Worm (Caenorhabditis elegans): ENCODE data around the gene F19C7.3.

DNA sequence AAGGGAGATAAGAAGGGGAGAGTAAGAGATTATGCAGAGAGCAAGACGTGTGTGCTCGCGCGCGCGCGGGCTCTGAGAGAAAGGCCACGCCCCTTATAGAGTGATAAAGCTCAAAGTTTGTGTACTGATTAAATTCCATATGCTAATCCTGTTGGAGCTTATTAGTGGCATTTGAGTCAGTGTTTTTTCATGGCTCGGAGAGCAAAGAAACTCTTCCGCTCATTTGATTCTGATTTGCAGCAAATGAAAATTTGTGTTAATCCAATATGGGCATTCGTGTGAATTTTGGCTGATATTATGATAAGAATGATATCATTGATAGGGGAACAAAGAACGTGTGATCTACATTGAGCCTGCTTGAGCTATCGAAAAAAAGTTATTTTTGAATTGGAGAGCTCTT lies 16.6 kb downstream of the F19C7.3 start:
- TF ChIP-seq ztf-11 (tag; optimal IDR thresholded peaks at IDR 0.05) (no peak), lsy-2 (tag; optimal IDR thresholded peaks at IDR 0.05) (no peak), bed-3 (GFP tag; optimal IDR thresholded peaks at IDR 0.05) (no peak), unc-62 (GFP tag; optimal IDR thresholded peaks at IDR 0.05) (no peak), pha-4 (tag; optimal IDR thresholded peaks at IDR 0.05) (no peak), unc-120 (tag; optimal IDR thresholded peaks at IDR 0.05; ENCODE audit: poor library complexity, severe bottlenecking) (no peak), snpc-4 (tag; optimal IDR thresholded peaks at IDR 0.05) (no peak), nhr-76 (tag; optimal IDR thresholded peaks at IDR 0.05) (no peak), mab-5 (tag; optimal IDR thresholded peaks at IDR 0.05) (no peak), cnd-1 (tag; optimal IDR thresholded peaks at IDR 0.05) (no peak), nhr-28 (tag; optimal IDR thresholded peaks at IDR 0.05) (no peak), nhr-2 (tag; optimal IDR thresholded peaks at IDR 0.05) (no peak), nhr-12 (tag; optimal IDR thresholded peaks at IDR 0.05) (no peak), mep-1 (tag; optimal IDR thresholded peaks at IDR 0.05) (no peak)

Data from whole organism, mixed stage, embryonic.